Fruit fly (Drosophila melanogaster) whole organism, embryonic: ENCODE measurements around the gene CG11378.

Experiments
- Atf-2 ChIP-seq: fragments of 200-800 bp; sonication (Bioruptor generic); optimal IDR thresholded peaks from 2 replicates; lab custom pipeline; 2016; ENCODE audit warnings: missing biosample characterization, missing genetic modification characterization
- CG10209 ChIP-seq: fragments of 200-800 bp; sonication (Bioruptor generic); optimal IDR thresholded peaks from 3 replicates; lab custom pipeline; 2017; ENCODE audit warnings: missing biosample characterization, mild to moderate bottlenecking, missing genetic modification characterization, missing genetic modification reagents
- CG10267 ChIP-seq: fragments of 200-800 bp; sonication (Bioruptor generic); optimal IDR thresholded peaks from 2 replicates; lab custom pipeline; 2018; ENCODE audit warnings: missing biosample characterization, mild to moderate bottlenecking, missing genetic modification characterization, moderate library complexity
- CG10274 ChIP-seq: fragments of 200-800 bp; sonication (Bioruptor generic); optimal IDR thresholded peaks from 3 replicates; lab custom pipeline; 2017; ENCODE audit warnings: missing biosample characterization, mild to moderate bottlenecking, missing genetic modification characterization
- CG11695 ChIP-seq: fragments of 200-800 bp; sonication (Bioruptor generic); IDR thresholded peaks from 3 replicates; pipeline ENCODE4 v1.3.6; 2022; ENCODE audit warnings: missing biosample characterization, missing genetic modification characterization
- CG12071 ChIP-seq: fragments of 200-800 bp; sonication (Bioruptor generic); optimal IDR thresholded peaks from 3 replicates; lab custom pipeline; 2018; ENCODE audit warnings: missing biosample characterization, mild to moderate bottlenecking, missing genetic modification characterization
- CG12219 ChIP-seq: fragments of 200-800 bp; sonication (Bioruptor generic); optimal IDR thresholded peaks from 3 replicates; lab custom pipeline; 2018; ENCODE audit warnings: missing biosample characterization, mild to moderate bottlenecking, missing genetic modification characterization
- CG12659 ChIP-seq: fragments of 200-800 bp; sonication (Bioruptor generic); optimal IDR thresholded peaks from 3 replicates; lab custom pipeline; 2017; ENCODE audit warnings: mild to moderate bottlenecking, missing biosample characterization, missing genetic modification reagents, missing genetic modification characterization
- CG13296 ChIP-seq: fragments of 200-800 bp; sonication (Bioruptor generic); optimal IDR thresholded peaks from 3 replicates; lab custom pipeline; 2018; ENCODE audit warnings: missing biosample characterization, mild to moderate bottlenecking, missing genetic modification characterization
- CG13624 ChIP-seq: fragments of 200-800 bp; sonication (Bioruptor generic); optimal IDR thresholded peaks from 2 replicates; lab custom pipeline; 2016; ENCODE audit warnings: missing biosample characterization, missing genetic modification characterization
- CG15011 ChIP-seq: fragments of 200-800 bp; sonication (Bioruptor generic); optimal IDR thresholded peaks from 3 replicates; lab custom pipeline; 2018; ENCODE audit warnings: missing biosample characterization, mild to moderate bottlenecking, missing genetic modification characterization
- CG15269 ChIP-seq: fragments of 200-800 bp; sonication (Bioruptor generic); optimal IDR thresholded peaks from 2 replicates; lab custom pipeline; 2018; ENCODE audit warnings: missing biosample characterization, mild to moderate bottlenecking, missing genetic modification characterization, moderate library complexity
- CG15601 ChIP-seq: fragments of 200-800 bp; sonication (Bioruptor generic); optimal IDR thresholded peaks from 3 replicates; lab custom pipeline; 2019; ENCODE audit warnings: missing biosample characterization, mild to moderate bottlenecking, missing genetic modification characterization, moderate library complexity
- CG15696 ChIP-seq: fragments of 200-800 bp; sonication (Bioruptor generic); optimal IDR thresholded peaks from 2 replicates; lab custom pipeline; 2019; ENCODE audit warnings: missing biosample characterization, mild to moderate bottlenecking, missing genetic modification characterization, moderate library complexity
- CG16863 ChIP-seq: fragments of 200-800 bp; sonication (Bioruptor generic); optimal IDR thresholded peaks from 3 replicates; lab custom pipeline; 2016; ENCODE audit warnings: missing biosample characterization, missing genetic modification characterization
- CG17829 ChIP-seq: fragments of 200-800 bp; optimal IDR thresholded peaks from 2 replicates; lab custom pipeline; 2019; ENCODE audit warnings: missing biosample characterization, mild to moderate bottlenecking, missing genetic modification characterization, moderate library complexity
- CG30431 ChIP-seq: fragments of 200-800 bp; sonication (Bioruptor generic); optimal IDR thresholded peaks from 2 replicates; lab custom pipeline; 2017; ENCODE audit warnings: missing biosample characterization, missing genetic modification characterization
- CG31224 ChIP-seq: fragments of 200-800 bp; sonication (Bioruptor generic); IDR thresholded peaks from 2 replicates; pipeline ENCODE4 v1.3.6; 2022; ENCODE audit warnings: missing biosample characterization, missing genetic modification characterization
- CG6683 ChIP-seq: fragments of 200-800 bp; sonication (Bioruptor generic); optimal IDR thresholded peaks from 2 replicates; lab custom pipeline; 2017; ENCODE audit warnings: missing biosample characterization, mild to moderate bottlenecking, missing genetic modification characterization, missing genetic modification reagents
- CG6689 ChIP-seq: fragments of 200-800 bp; sonication (Bioruptor generic); IDR thresholded peaks from 2 replicates; pipeline ENCODE4 v1.3.6; 2022; ENCODE audit warnings: missing biosample characterization, missing genetic modification characterization
- CG6854 ChIP-seq: fragments of 200-800 bp; sonication (Bioruptor generic); optimal IDR thresholded peaks from 3 replicates; lab custom pipeline; 2017; ENCODE audit warnings: missing biosample characterization, mild to moderate bottlenecking, missing genetic modification characterization
- CG9215 ChIP-seq: fragments of 200-800 bp; sonication (Bioruptor generic); IDR thresholded peaks from 2 replicates; pipeline ENCODE4 v1.3.6; 2022; ENCODE audit warnings: missing biosample characterization, missing genetic modification characterization
- D19B ChIP-seq: fragments of 200-800 bp; sonication (Bioruptor generic); optimal IDR thresholded peaks from 2 replicates; lab custom pipeline; 2017; ENCODE audit warnings: missing biosample characterization, mild to moderate bottlenecking, missing genetic modification characterization
- Dp ChIP-seq: fragments of 200-800 bp; sonication (Bioruptor generic); optimal IDR thresholded peaks from 2 replicates; lab custom pipeline; 2018; ENCODE audit warnings: missing biosample characterization, mild to moderate bottlenecking, missing genetic modification characterization, moderate library complexity
- Drgx ChIP-seq: fragments of 200-800 bp; sonication (Bioruptor generic); IDR thresholded peaks from 2 replicates; pipeline ENCODE4 v1.3.6; 2022; ENCODE audit warnings: missing biosample characterization, missing genetic modification characterization
- H15 ChIP-seq: fragments of 200-800 bp; sonication (Bioruptor generic); IDR thresholded peaks from 3 replicates; pipeline ENCODE4 v1.3.6; 2022; ENCODE audit warnings: missing biosample characterization, missing genetic modification characterization
- Hand ChIP-seq: fragments of 200-800 bp; sonication (Bioruptor generic); optimal IDR thresholded peaks from 2 replicates; lab custom pipeline; 2017; ENCODE audit warnings: mild to moderate bottlenecking, missing biosample characterization, missing genetic modification reagents, missing genetic modification characterization
- Jarid2 ChIP-seq: fragments of 200-800 bp; sonication (Bioruptor generic); optimal IDR thresholded peaks from 3 replicates; lab custom pipeline; 2017; ENCODE audit warnings: mild to moderate bottlenecking, missing biosample characterization, missing genetic modification reagents, missing genetic modification characterization
- Opbp ChIP-seq: fragments of 200-800 bp; sonication (Bioruptor generic); IDR thresholded peaks from 3 replicates; pipeline ENCODE4 v1.3.6; 2022; ENCODE audit warnings: missing biosample characterization, missing genetic modification characterization; ENCODE audit not compliant: partially characterized antibody
- Pdp1 ChIP-seq, 2 experiments: fragments of 200-800 bp; sonication (Bioruptor generic); optimal IDR thresholded peaks; 3 replicates each; lab custom pipeline; 2016; ENCODE audit warnings: missing biosample characterization in 2 of 2, missing genetic modification characterization in 2 of 2, mild to moderate bottlenecking in 1 of 2, moderate library complexity in 1 of 2
- Rfx ChIP-seq: fragments of 200-800 bp; sonication (Bioruptor generic); IDR thresholded peaks from 2 replicates; pipeline ENCODE4 v1.3.6; 2022; ENCODE audit warnings: missing biosample characterization, missing genetic modification characterization
- Sox102F ChIP-seq: fragments of 200-800 bp; sonication (Bioruptor generic); optimal IDR thresholded peaks from 2 replicates; lab custom pipeline; 2018; ENCODE audit warnings: missing biosample characterization, mild to moderate bottlenecking, missing genetic modification characterization, moderate library complexity
- az2 ChIP-seq: fragments of 200-800 bp; sonication (Bioruptor generic); optimal IDR thresholded peaks from 3 replicates; lab custom pipeline; 2016; ENCODE audit warnings: missing biosample characterization, missing genetic modification characterization
- caup ChIP-seq: fragments of 200-800 bp; sonication (Bioruptor generic); optimal IDR thresholded peaks from 3 replicates; lab custom pipeline; 2017; ENCODE audit warnings: missing biosample characterization, mild to moderate bottlenecking, missing genetic modification characterization, moderate library complexity; ENCODE audit not compliant: severe bottlenecking
- dmrt11E ChIP-seq: fragments of 200-800 bp; sonication (Bioruptor generic); optimal IDR thresholded peaks from 3 replicates; lab custom pipeline; 2018; ENCODE audit warnings: missing biosample characterization, mild to moderate bottlenecking, missing genetic modification characterization, moderate library complexity
- dmrt99B ChIP-seq: fragments of 200-800 bp; sonication (Bioruptor generic); optimal IDR thresholded peaks from 2 replicates; lab custom pipeline; 2018; ENCODE audit warnings: missing biosample characterization, mild to moderate bottlenecking, missing genetic modification characterization, moderate library complexity
- fd3F ChIP-seq: fragments of 200-800 bp; sonication (Bioruptor generic); optimal IDR thresholded peaks from 2 replicates; lab custom pipeline; 2018; ENCODE audit warnings: missing biosample characterization, mild to moderate bottlenecking, missing genetic modification characterization, moderate library complexity
- fd96Cb ChIP-seq: fragments of 200-800 bp; sonication (Bioruptor generic); optimal IDR thresholded peaks from 2 replicates; lab custom pipeline; 2018; ENCODE audit warnings: missing biosample characterization, mild to moderate bottlenecking, missing genetic modification characterization, moderate library complexity
- gsb ChIP-seq: fragments of 200-800 bp; sonication (Bioruptor generic); IDR thresholded peaks from 2 replicates; pipeline ENCODE4 v1.3.6; 2022; ENCODE audit warnings: missing biosample characterization, missing genetic modification characterization
- lola ChIP-seq, 3 experiments: fragments of >200 bp in 2 of 3; fragments of 200-800 bp in 1 of 3; sonication (Bioruptor generic) in 1 of 3; optimal IDR thresholded peaks; 2 replicates each; lab custom pipeline; 2017 to 2019; ENCODE audit warnings: missing biosample characterization in 3 of 3, missing genetic modification characterization in 3 of 3, mild to moderate bottlenecking in 1 of 3, moderate library complexity in 1 of 3
- nmo ChIP-seq: fragments of 200-800 bp; sonication (Bioruptor generic); optimal IDR thresholded peaks from 2 replicates; lab custom pipeline; 2018; ENCODE audit warnings: missing biosample characterization, mild to moderate bottlenecking, missing genetic modification characterization, moderate library complexity
- nom ChIP-seq: fragments of 200-800 bp; sonication (Bioruptor generic); optimal IDR thresholded peaks from 2 replicates; lab custom pipeline; 2017; ENCODE audit warnings: missing biosample characterization, missing genetic modification characterization, mild to moderate bottlenecking, moderate library complexity, missing genetic modification reagents
- onecut ChIP-seq: fragments of 200-800 bp; sonication (Bioruptor generic); IDR thresholded peaks from 2 replicates; pipeline ENCODE4 v1.3.6; 2022; ENCODE audit warnings: missing biosample characterization, missing genetic modification characterization
- pho ChIP-seq: fragments of 200-800 bp; sonication (Bioruptor generic); optimal IDR thresholded peaks from 2 replicates; lab custom pipeline; 2016; ENCODE audit warnings: missing biosample characterization, missing genetic modification characterization
- scrt ChIP-seq: fragments of 200-800 bp; sonication (Bioruptor generic); optimal IDR thresholded peaks from 2 replicates; lab custom pipeline; 2018; ENCODE audit warnings: missing biosample characterization, mild to moderate bottlenecking, missing genetic modification characterization, moderate library complexity
- slp2 ChIP-seq: fragments of 200-800 bp; sonication (Bioruptor generic); optimal IDR thresholded peaks from 2 replicates; lab custom pipeline; 2016; ENCODE audit warnings: missing biosample characterization, missing genetic modification characterization
- tap ChIP-seq: fragments of 200-800 bp; optimal IDR thresholded peaks from 3 replicates; lab custom pipeline; 2019; ENCODE audit warnings: missing biosample characterization, mild to moderate bottlenecking, missing genetic modification characterization, moderate library complexity
- tgo ChIP-seq: fragments of 200-800 bp; sonication (Bioruptor generic); IDR thresholded peaks from 3 replicates; pipeline ENCODE4 v1.3.6; 2022; ENCODE audit warnings: missing biosample characterization, missing genetic modification characterization
- unpg ChIP-seq: fragments of 200-800 bp; sonication (Bioruptor generic); optimal IDR thresholded peaks from 3 replicates; lab custom pipeline; 2018; ENCODE audit warnings: missing biosample characterization, mild to moderate bottlenecking, missing genetic modification characterization, moderate library complexity

The CG11378 gene

dm6 chrX:1171018-1171417 is 390 bp downstream of the CG11378 start (continued):
- no peak for TF ChIP-seq lola (GFP tag; optimal IDR thresholded peaks at IDR 0.05; lab: Kevin White, UChicago)
- TF ChIP-seq CG15011 (GFP tag; lab: Kevin White, UChicago) = peak; percentile 37
- peak; percentile 50; the same call in 1 of the 3 replicates for TF ChIP-seq CG11695 (GFP tag; lab: Robert Waterston, UW)
- TF ChIP-seq H15 (GFP tag; lab: Robert Waterston, UW) = peak; percentile 46; the same call in 1 of the 3 replicates
- TF ChIP-seq nmo (GFP tag; lab: Kevin White, UChicago) = peak; percentile 57
- no peak for TF ChIP-seq Opbp
- no peak for TF ChIP-seq Dp
- peak; percentile 36 for TF ChIP-seq nom (GFP tag; lab: Kevin White, UChicago)
- TF ChIP-seq CG15601 (tag; lab: Kevin White, UChicago) = no peak
- TF ChIP-seq CG13296 (GFP tag; lab: Kevin White, UChicago) = peak; percentile 70
- TF ChIP-seq tap (tag; lab: Kevin White, UChicago) = peak; percentile 21
- TF ChIP-seq Atf-2 (GFP tag; lab: Kevin White, UChicago) = peak; percentile 12
- peak; percentile 21 for TF ChIP-seq CG12071 (GFP tag; lab: Kevin White, UChicago)
- peak; percentile 8 for TF ChIP-seq CG10267 (tag; lab: Kevin White, UChicago)
- peak; percentile 37 for TF ChIP-seq D19B (GFP tag; lab: Kevin White, UChicago)
- TF ChIP-seq fd3F (GFP tag; lab: Kevin White, UChicago) = peak; percentile 41
- TF ChIP-seq slp2 (GFP tag; lab: Kevin White, UChicago) = peak; percentile 7
- TF ChIP-seq Jarid2 (GFP tag; lab: Kevin White, UChicago) = peak; percentile 3
- TF ChIP-seq CG10209 = peak; percentile 50
- TF ChIP-seq caup (GFP tag; lab: Kevin White, UChicago) = peak; percentile 46
- TF ChIP-seq dmrt11E (tag; lab: Kevin White, UChicago) = peak; percentile 27
- TF ChIP-seq Hand (GFP tag; lab: Kevin White, UChicago) = peak; percentile 8
- peak; percentile 32; the same call in 2 of the 3 replicates for TF ChIP-seq tgo (GFP tag; lab: Robert Waterston, UW)
- TF ChIP-seq CG15269 (tag; lab: Kevin White, UChicago) = peak; percentile 70
- TF ChIP-seq CG12659 = peak; percentile 56
- no peak for TF ChIP-seq CG30431 (GFP tag; lab: Kevin White, UChicago)
- TF ChIP-seq onecut = no peak
- peak; percentile 36; the same call in 1 of the 2 replicates for TF ChIP-seq CG9215 (GFP tag; lab: Robert Waterston, UW)
- TF ChIP-seq gsb = 0 out of 2 replicates have a peak, but pooled peaks have one; percentile 11
- TF ChIP-seq unpg = peak; percentile 35
- peak; percentile 25 for TF ChIP-seq scrt (GFP tag; lab: Kevin White, UChicago)
- TF ChIP-seq CG15696 (tag; lab: Kevin White, UChicago) = peak; percentile 15
- peak; percentile 32 for TF ChIP-seq CG17829
- TF ChIP-seq CG10274 (GFP tag; lab: Kevin White, UChicago) = peak; percentile 44
- TF ChIP-seq az2 = peak; percentile 2
- 0 out of 2 replicates have a peak, but pooled peaks have one; percentile 9 for TF ChIP-seq CG6689 (GFP tag; lab: Robert Waterston, UW)
- peak; percentile 33 to 49 for TF ChIP-seq Pdp1 (GFP tag; optimal IDR thresholded peaks at IDR 0.05; lab: Kevin White, UChicago)
- peak; percentile 11 for TF ChIP-seq CG6683 (GFP tag; lab: Kevin White, UChicago)
- TF ChIP-seq CG16863 (GFP tag; lab: Kevin White, UChicago) = no peak
- peak; percentile 21 for TF ChIP-seq CG13624 (GFP tag; lab: Kevin White, UChicago)
- TF ChIP-seq Drgx = 0 out of 2 replicates have a peak, but pooled peaks have one; percentile 40
- peak; percentile 4 for TF ChIP-seq pho (GFP tag; lab: Kevin White, UChicago)
- TF ChIP-seq CG12219 (GFP tag; lab: Kevin White, UChicago) = peak; percentile 11
- no peak for TF ChIP-seq fd96Cb (tag; lab: Kevin White, UChicago)
- peak; percentile 54 for TF ChIP-seq dmrt99B (tag; lab: Kevin White, UChicago)
- peak; percentile 14 for TF ChIP-seq CG6854
- TF ChIP-seq CG31224 (GFP tag; lab: Robert Waterston, UW) = no peak
- TF ChIP-seq Rfx (GFP tag; lab: Robert Waterston, UW) = peak; percentile 49
- TF ChIP-seq Sox102F (GFP tag; lab: Kevin White, UChicago) = peak; percentile 33
